Worm (Caenorhabditis elegans) whole organism, midembryonic: ENCODE measurements around the gene immp-1.

Source experiments
- klf-2 ChIP-seq: fragments of 200-800 bp; sonication (Bioruptor generic); conservative IDR thresholded peaks from 2 replicates; pipeline ENCODE4 v1.3.6; 2022; ENCODE audit warnings: missing genetic modification reagents, missing genetic modification characterization, missing compliant biosample characterization
- ztf-23 ChIP-seq: fragments of 200-800 bp; sonication (Bioruptor generic); IDR thresholded peaks from 2 replicates; pipeline ENCODE4 v1.3.6; 2022; ENCODE audit warnings: missing genetic modification reagents, missing genetic modification characterization, missing compliant biosample characterization

- TF ChIP-seq klf-2 (no peak), ztf-23 (GFP tag; lab: Robert Waterston, UW) (no peak)
These were observed 43.3 kb upstream of the immp-1 start for ce11 chrIII:11731491-11731890.
